Fruit fly (Drosophila melanogaster) whole organism, pupa: ENCODE measurements around the gene CG14043.

ENCODE experiments used
- CG8159 ChIP-seq: fragments of 200-800 bp; sonication (Bioruptor generic); optimal IDR thresholded peaks from 3 replicates; lab custom pipeline; 2018; ENCODE audit warnings: missing biosample characterization, mild to moderate bottlenecking, missing genetic modification characterization, moderate library complexity
- gl ChIP-seq: fragments of 200-800 bp; sonication (Bioruptor generic); optimal IDR thresholded peaks from 2 replicates; lab custom pipeline; 2018; ENCODE audit warnings: missing biosample characterization, mild to moderate bottlenecking, missing genetic modification characterization
- rn ChIP-seq: fragments of 200-800 bp; sonication (Bioruptor generic); IDR thresholded peaks from 2 replicates; pipeline ENCODE4 v1.3.6; 2022; ENCODE audit warnings: missing biosample characterization, missing genetic modification characterization

DNA sequence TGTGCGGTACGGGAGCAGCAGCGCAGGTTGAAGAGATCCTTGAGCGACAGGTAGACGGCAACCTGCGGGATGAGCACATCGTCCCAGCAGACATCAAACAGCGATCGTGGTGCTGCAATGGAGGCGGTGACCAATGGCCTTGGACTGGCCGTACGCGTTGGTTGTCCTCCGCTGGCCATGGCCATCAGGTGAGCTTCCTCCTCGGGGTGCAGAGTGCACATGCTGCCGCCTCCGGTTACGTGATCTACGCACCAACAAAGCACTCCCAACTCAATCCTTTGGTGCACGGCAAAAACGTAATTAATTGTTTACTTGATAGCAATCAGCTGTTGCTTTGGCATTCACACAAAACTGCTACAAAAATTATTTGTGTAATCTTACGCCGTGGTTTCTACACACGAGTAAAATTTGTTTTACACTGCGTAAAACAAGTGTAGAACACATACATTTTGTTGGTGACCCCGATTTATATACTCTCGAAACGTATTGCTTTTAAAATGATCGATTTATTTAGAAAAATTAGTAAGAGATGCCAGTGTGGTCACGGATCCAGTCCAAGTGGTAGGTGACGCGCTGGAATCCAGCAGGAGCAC lies 22.0 kb upstream of the CG14043 start, which contains the start of gene jet:
- no peak for TF ChIP-seq CG8159
- TF ChIP-seq rn (GFP tag; lab: Robert Waterston, UW): no peak
- no peak for TF ChIP-seq gl
